Fruit fly (Drosophila melanogaster) whole organism, embryonic: ENCODE data around the gene Bicra.

Experiments
- Ada2b ChIP-seq: fragments of 200-800 bp; sonication (Bioruptor generic); IDR thresholded peaks from 2 replicates; pipeline ENCODE4 v1.3.6; 2022; ENCODE audit warnings: missing biosample characterization, missing genetic modification characterization
- Awh ChIP-seq: fragments of 200-800 bp; sonication (Bioruptor generic); IDR thresholded peaks from 2 replicates; pipeline ENCODE4, ENCODE4 v1.3.6; 2022; ENCODE audit warnings: missing biosample characterization, missing genetic modification characterization
- B-H1 ChIP-seq: fragments of 200-800 bp; sonication (Bioruptor generic); IDR thresholded peaks from 3 replicates; pipeline ENCODE4 v1.3.6; 2022; ENCODE audit warnings: missing biosample characterization, missing genetic modification characterization
- BEAF-32 ChIP-seq: fragments of 200-800 bp; sonication (Bioruptor generic); optimal IDR thresholded peaks from 3 replicates; lab custom pipeline; 2017; ENCODE audit warnings: missing biosample characterization, missing genetic modification characterization, mild to moderate bottlenecking, moderate library complexity, missing genetic modification reagents
- BtbVII ChIP-seq: fragments of 200-800 bp; sonication (Bioruptor generic); optimal IDR thresholded peaks from 3 replicates; lab custom pipeline; 2017; ENCODE audit warnings: missing biosample characterization, mild to moderate bottlenecking, missing genetic modification characterization
- C15 ChIP-seq: fragments of 200-800 bp; sonication (Bioruptor generic); IDR thresholded peaks from 3 replicates; pipeline ENCODE4 v1.3.6; 2022; ENCODE audit warnings: missing biosample characterization, missing genetic modification characterization
- CG10654 ChIP-seq: fragments of 200-800 bp; sonication (Bioruptor generic); optimal IDR thresholded peaks from 2 replicates; lab custom pipeline; 2016; ENCODE audit warnings: missing biosample characterization, missing genetic modification characterization
- CG10959 ChIP-seq: fragments of 200-800 bp; sonication (Bioruptor generic); IDR thresholded peaks from 2 replicates; pipeline ENCODE4 v1.3.6; 2022; ENCODE audit warnings: missing biosample characterization, missing genetic modification characterization
- CG11398 ChIP-seq: fragments of 200-800 bp; sonication (Bioruptor generic); optimal IDR thresholded peaks from 2 replicates; lab custom pipeline; 2016; ENCODE audit warnings: missing biosample characterization, missing genetic modification characterization
- CG11456 ChIP-seq: fragments of 200-800 bp; sonication (Bioruptor generic); IDR thresholded peaks from 3 replicates; pipeline ENCODE4 v1.3.6; 2022; ENCODE audit warnings: missing biosample characterization, missing genetic modification characterization
- CG12236 ChIP-seq: fragments of 200-800 bp; sonication (Bioruptor generic); optimal IDR thresholded peaks from 2 replicates; lab custom pipeline; 2016; ENCODE audit warnings: missing biosample characterization, missing genetic modification characterization
- CG12299 ChIP-seq: fragments of 200-800 bp; sonication (Bioruptor generic); optimal IDR thresholded peaks from 2 replicates; lab custom pipeline; 2018; ENCODE audit warnings: missing biosample characterization, mild to moderate bottlenecking, missing genetic modification characterization
- CG14441 ChIP-seq: fragments of 200-800 bp; sonication (Bioruptor generic); IDR thresholded peaks from 2 replicates; pipeline ENCODE4 v1.3.6; 2022; ENCODE audit warnings: missing biosample characterization, missing genetic modification characterization
- CG15601 ChIP-seq: fragments of 200-800 bp; sonication (Bioruptor generic); optimal IDR thresholded peaks from 3 replicates; lab custom pipeline; 2019; ENCODE audit warnings: missing biosample characterization, mild to moderate bottlenecking, missing genetic modification characterization, moderate library complexity
- CG17186 ChIP-seq: fragments of 200-800 bp; sonication (Bioruptor generic); optimal IDR thresholded peaks from 3 replicates; lab custom pipeline; 2017; ENCODE audit warnings: missing biosample characterization, missing genetic modification reagents, missing genetic modification characterization
- CG1792 ChIP-seq: fragments of 200-800 bp; sonication (Bioruptor generic); optimal IDR thresholded peaks from 2 replicates; lab custom pipeline; 2016; ENCODE audit warnings: missing biosample characterization, missing genetic modification characterization
- CG1832 ChIP-seq: fragments of 200-800 bp; sonication (Bioruptor generic); optimal IDR thresholded peaks from 2 replicates; lab custom pipeline; 2017; ENCODE audit warnings: missing biosample characterization, mild to moderate bottlenecking, missing genetic modification characterization, inconsistent platforms
- CG3407 ChIP-seq: fragments of 200-800 bp; sonication (Bioruptor generic); optimal IDR thresholded peaks from 2 replicates; lab custom pipeline; 2018; ENCODE audit warnings: missing biosample characterization, mild to moderate bottlenecking, missing genetic modification characterization
- CG34422 ChIP-seq: fragments of 200-800 bp; sonication (Bioruptor generic); IDR thresholded peaks from 3 replicates; pipeline ENCODE4 v1.3.6; 2022; ENCODE audit warnings: missing biosample characterization, missing genetic modification characterization
- CG6272 ChIP-seq: fragments of 200-800 bp; sonication (Bioruptor generic); IDR thresholded peaks from 2 replicates; pipeline ENCODE4 v1.3.6; 2022; ENCODE audit warnings: missing biosample characterization, missing genetic modification characterization
- CG6813 ChIP-seq: fragments of 200-800 bp; sonication (Bioruptor generic); optimal IDR thresholded peaks from 2 replicates; lab custom pipeline; 2017; ENCODE audit warnings: missing biosample characterization, missing genetic modification characterization, mild to moderate bottlenecking, moderate library complexity, missing genetic modification reagents
- CG8089 ChIP-seq: fragments of 200-800 bp; sonication (Bioruptor generic); optimal IDR thresholded peaks from 3 replicates; lab custom pipeline; 2016; ENCODE audit warnings: missing biosample characterization, missing genetic modification characterization
- CG8281 ChIP-seq: fragments of 200-800 bp; sonication (Bioruptor generic); optimal IDR thresholded peaks from 2 replicates; lab custom pipeline; 2018; ENCODE audit warnings: missing biosample characterization, mild to moderate bottlenecking, missing genetic modification characterization, moderate library complexity
- CG8290 ChIP-seq, 3 experiments: fragments of 200-800 bp; sonication (Bioruptor generic); optimal IDR thresholded peaks; 2 replicates each; lab custom pipeline; 2016 to 2019; ENCODE audit warnings: missing biosample characterization in 3 of 3, missing genetic modification characterization in 3 of 3, mild to moderate bottlenecking in 2 of 3, moderate library complexity in 1 of 3
- Chrac-16 ChIP-seq: fragments of 200-800 bp; sonication (Bioruptor generic); optimal IDR thresholded peaks from 3 replicates; lab custom pipeline; 2016; ENCODE audit warnings: missing biosample characterization, missing genetic modification characterization
- D19B ChIP-seq: fragments of 200-800 bp; sonication (Bioruptor generic); optimal IDR thresholded peaks from 2 replicates; lab custom pipeline; 2017; ENCODE audit warnings: missing biosample characterization, mild to moderate bottlenecking, missing genetic modification characterization
- Deaf1 ChIP-seq: fragments of 200-800 bp; optimal IDR thresholded peaks from 3 replicates; lab custom pipeline; 2019; ENCODE audit warnings: missing biosample characterization, mild to moderate bottlenecking, missing genetic modification characterization, moderate library complexity
- Eip74EF ChIP-seq, 2 experiments: fragments of 200-800 bp in 1 of 2; fragments of >200 bp in 1 of 2; sonication (Bioruptor generic) in 1 of 2; optimal IDR thresholded peaks; 2 replicates each; lab custom pipeline; 2017 to 2019; ENCODE audit warnings: missing biosample characterization in 2 of 2, missing genetic modification characterization in 2 of 2, mild to moderate bottlenecking in 1 of 2, moderate library complexity in 1 of 2
- GATAe ChIP-seq: fragments of 200-800 bp; sonication (Bioruptor generic); conservative IDR thresholded peaks from 2 replicates; pipeline ENCODE4 v1.3.6; 2022; ENCODE audit warnings: missing biosample characterization, missing genetic modification characterization
- Hr39 ChIP-seq: fragments of >200 bp; optimal IDR thresholded peaks from 2 replicates; lab custom pipeline; 2017
- Hr78 ChIP-seq, 2 experiments: fragments of 200-800 bp in 1 of 2; fragments of >200 bp in 1 of 2; sonication (Bioruptor generic) in 1 of 2; optimal IDR thresholded peaks; 2 replicates each; lab custom pipeline; 2017 to 2019; ENCODE audit warnings: missing biosample characterization in 2 of 2, missing genetic modification characterization in 2 of 2, mild to moderate bottlenecking in 1 of 2, moderate library complexity in 1 of 2
- Lpt ChIP-seq: fragments of >200 bp; optimal IDR thresholded peaks from 2 replicates; lab custom pipeline; 2018; ENCODE audit warnings: missing biosample characterization, missing genetic modification characterization
- Myb ChIP-seq: fragments of 200-800 bp; sonication (Bioruptor generic); optimal IDR thresholded peaks from 2 replicates; lab custom pipeline; 2016; ENCODE audit warnings: missing biosample characterization, missing genetic modification characterization
- Pdp1 ChIP-seq, 2 experiments: fragments of 200-800 bp; sonication (Bioruptor generic); optimal IDR thresholded peaks; 3 replicates each; lab custom pipeline; 2016; ENCODE audit warnings: missing biosample characterization in 2 of 2, missing genetic modification characterization in 2 of 2, mild to moderate bottlenecking in 1 of 2, moderate library complexity in 1 of 2
- Rfx ChIP-seq: fragments of 200-800 bp; sonication (Bioruptor generic); IDR thresholded peaks from 2 replicates; pipeline ENCODE4 v1.3.6; 2022; ENCODE audit warnings: missing biosample characterization, missing genetic modification characterization
- Trl ChIP-seq, 3 experiments: fragments of >200 bp in 2 of 3; fragments of 200-800 bp in 1 of 3; sonication (Bioruptor generic) in 1 of 3; optimal IDR thresholded peaks; 2 replicates in 1 of 3; 3 replicates in 2 of 3; lab custom pipeline; 2016 to 2017; ENCODE audit warnings: missing biosample characterization in 1 of 3, missing genetic modification characterization in 1 of 3
- ab ChIP-seq: fragments of 200-800 bp; sonication (Bioruptor generic); optimal IDR thresholded peaks from 2 replicates; lab custom pipeline; 2016; ENCODE audit warnings: missing biosample characterization, missing genetic modification characterization
- bbx ChIP-seq: fragments of 200-800 bp; sonication (Bioruptor generic); IDR thresholded peaks from 2 replicates; pipeline ENCODE4 v1.3.6; 2022; ENCODE audit warnings: missing biosample characterization, missing genetic modification characterization; ENCODE audit not compliant: partially characterized antibody
- bsh ChIP-seq, 2 experiments: fragments of 200-800 bp; sonication (Bioruptor generic); optimal IDR thresholded peaks; 2 replicates each; lab custom pipeline; 2017 to 2018; ENCODE audit warnings: mild to moderate bottlenecking in 2 of 2, missing biosample characterization in 2 of 2, missing genetic modification characterization in 2 of 2, moderate library complexity in 1 of 2
- cas ChIP-seq: fragments of 200-800 bp; sonication (Bioruptor generic); IDR thresholded peaks from 2 replicates; pipeline ENCODE4 v1.3.6; 2022; ENCODE audit warnings: missing biosample characterization, missing genetic modification characterization
- cg ChIP-seq: fragments of 200-800 bp; sonication (Bioruptor generic); optimal IDR thresholded peaks from 3 replicates; lab custom pipeline; 2019; ENCODE audit warnings: missing biosample characterization, mild to moderate bottlenecking, missing genetic modification characterization, moderate library complexity
- chn ChIP-seq: fragments of 200-800 bp; sonication (Bioruptor generic); optimal IDR thresholded peaks from 2 replicates; lab custom pipeline; 2016; ENCODE audit warnings: missing biosample characterization, missing genetic modification characterization
- fu2 ChIP-seq: fragments of 200-800 bp; sonication (Bioruptor generic); optimal IDR thresholded peaks from 2 replicates; lab custom pipeline; 2016; ENCODE audit warnings: missing biosample characterization, missing genetic modification characterization
- kni ChIP-seq: fragments of 200-800 bp; sonication (Bioruptor generic); optimal IDR thresholded peaks from 3 replicates; lab custom pipeline; 2017; ENCODE audit warnings: mild to moderate bottlenecking, missing biosample characterization, missing genetic modification reagents, missing genetic modification characterization
- nerfin-2 ChIP-seq: fragments of 200-800 bp; sonication (Bioruptor generic); IDR thresholded peaks from 2 replicates; pipeline ENCODE4 v1.3.6; 2022; ENCODE audit warnings: missing biosample characterization, missing genetic modification characterization; ENCODE audit not compliant: partially characterized antibody
- ro ChIP-seq: fragments of 200-800 bp; sonication (Bioruptor generic); IDR thresholded peaks from 2 replicates; pipeline ENCODE4 v1.3.6; 2022; ENCODE audit warnings: missing biosample characterization, missing genetic modification characterization
- slou ChIP-seq: fragments of 200-800 bp; sonication (Bioruptor generic); optimal IDR thresholded peaks from 3 replicates; lab custom pipeline; 2016; ENCODE audit warnings: missing biosample characterization, missing genetic modification characterization
- slp2 ChIP-seq: fragments of 200-800 bp; sonication (Bioruptor generic); optimal IDR thresholded peaks from 2 replicates; lab custom pipeline; 2016; ENCODE audit warnings: missing biosample characterization, missing genetic modification characterization
- ssp ChIP-seq: fragments of 200-800 bp; sonication (Bioruptor generic); IDR thresholded peaks from 2 replicates; pipeline ENCODE4 v1.3.6; 2022; ENCODE audit warnings: missing biosample characterization, missing genetic modification characterization
- unpg ChIP-seq: fragments of 200-800 bp; sonication (Bioruptor generic); optimal IDR thresholded peaks from 3 replicates; lab custom pipeline; 2018; ENCODE audit warnings: missing biosample characterization, mild to moderate bottlenecking, missing genetic modification characterization, moderate library complexity
- zen ChIP-seq: fragments of 200-800 bp; sonication (Bioruptor generic); optimal IDR thresholded peaks from 3 replicates; lab custom pipeline; 2018; ENCODE audit warnings: missing biosample characterization, mild to moderate bottlenecking, missing genetic modification characterization, moderate library complexity

The Bicra gene

dm6 chr3R:29055710-29056109, 7.1 kb upstream of the Bicra start, which contains the start of gene Sirt7 (continued):
- TF ChIP-seq CG11456 (GFP tag; lab: Robert Waterston, UW) (no peak), unpg (GFP tag; lab: Kevin White, UChicago) (no peak), Deaf1 (tag; lab: Kevin White, UChicago) (no peak), CG14441 (GFP tag; lab: Robert Waterston, UW) (no peak), CG3407 (no peak), ro (GFP tag; lab: Robert Waterston, UW) (no peak), CG12236 (no peak), Ada2b (GFP tag; lab: Robert Waterston, UW) (no peak), CG1792 (GFP tag; lab: Kevin White, UChicago) (no peak), CG10654 (GFP tag; lab: Kevin White, UChicago) (no peak), chn (GFP tag; lab: Kevin White, UChicago) (no peak), Myb (peak; percentile 30), C15 (GFP tag; lab: Robert Waterston, UW) (no peak), Pdp1 (GFP tag; optimal IDR thresholded peaks at IDR 0.05; lab: Kevin White, UChicago) (no peak), ssp (GFP tag; lab: Robert Waterston, UW) (peak; percentile 84), slp2 (GFP tag; lab: Kevin White, UChicago) (no peak), slou (GFP tag; lab: Kevin White, UChicago) (no peak), CG17186 (GFP tag; lab: Kevin White, UChicago) (no peak), fu2 (no peak), BtbVII (no peak), Hr78 (GFP tag; optimal IDR thresholded peaks at IDR 0.05; lab: Kevin White, UChicago) (no peak), CG8089 (GFP tag; lab: Kevin White, UChicago) (no peak), cg (GFP tag; lab: Kevin White, UChicago) (no peak), GATAe (no peak), B-H1 (no peak), CG1832 (GFP tag; lab: Kevin White, UChicago) (no peak), cas (GFP tag; lab: Robert Waterston, UW) (no peak), Chrac-16 (GFP tag; lab: Kevin White, UChicago) (no peak), Awh (no peak), CG6813 (GFP tag; lab: Kevin White, UChicago) (no peak), Hr39 (no peak), CG12299 (tag; lab: Kevin White, UChicago) (no peak), kni (GFP tag; lab: Kevin White, UChicago) (no peak), Rfx (GFP tag; lab: Robert Waterston, UW) (no peak), CG6272 (no peak), D19B (GFP tag; lab: Kevin White, UChicago) (no peak), zen (tag; lab: Kevin White, UChicago) (no peak), bsh (GFP tag; optimal IDR thresholded peaks at IDR 0.05; lab: Kevin White, UChicago) (peak in 1 of 2 experiments; percentile 79), CG8290 (GFP tag; optimal IDR thresholded peaks at IDR 0.05; lab: Kevin White, UChicago) (no peak), CG8290 (tag; optimal IDR thresholded peaks at IDR 0.05; lab: Kevin White, UChicago) (no peak), CG8281 (tag; lab: Kevin White, UChicago) (no peak), CG11398 (GFP tag; lab: Kevin White, UChicago) (no peak), CG15601 (no peak), Lpt (GFP tag; lab: Kevin White, UChicago) (no peak), BEAF-32 (GFP tag; lab: Kevin White, UChicago) (peak; percentile 86), ab (no peak), nerfin-2 (peak; percentile 86), CG34422 (peak; percentile 64; the same call in 1 of the 3 replicates), Eip74EF (GFP tag; optimal IDR thresholded peaks at IDR 0.05; lab: Kevin White, UChicago) (no peak), CG10959 (no peak), bbx (GFP tag; lab: Robert Waterston, UW) (peak; percentile 94), Trl (optimal IDR thresholded peaks at IDR 0.05; lab: Kevin White, UChicago) (no peak), Trl (GFP tag; optimal IDR thresholded peaks at IDR 0.05; lab: Kevin White, UChicago) (no peak)
